Fruit fly (Drosophila melanogaster): ENCODE results near the gene Sgs4.

DNA sequence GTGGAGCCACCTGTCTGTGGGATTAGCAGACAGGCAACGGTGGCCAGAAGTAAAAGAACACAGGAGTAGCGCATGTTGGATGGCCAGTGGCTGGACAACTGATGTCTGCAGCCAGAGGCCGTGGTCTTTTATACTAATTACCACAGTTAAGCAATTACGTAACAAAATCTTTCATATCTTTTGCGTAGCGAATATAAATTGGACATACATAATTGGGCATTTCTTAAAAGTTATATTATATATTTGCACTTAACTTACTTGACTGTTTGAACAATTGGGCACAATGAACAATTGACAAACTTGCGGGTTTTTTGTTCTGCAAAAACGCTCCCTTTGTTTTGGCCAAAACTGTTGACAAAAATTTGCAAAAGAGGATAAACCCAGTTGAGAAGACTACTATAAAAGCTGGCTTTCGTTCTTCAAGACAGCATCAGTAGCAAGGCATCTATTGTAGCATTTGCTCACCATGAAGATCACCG, 7.9 kb upstream of the Sgs4 start, which contains the start of the genes ng3 and ng1:
- no peak for TF ChIP-seq knrl (GFP tag; IDR thresholded peaks at IDR 0.05; ENCODE audit: partially characterized antibody)
- no peak for TF ChIP-seq ash1 (GFP tag; optimal IDR thresholded peaks at IDR 0.05)
- no peak for TF ChIP-seq Hmr (GFP tag; optimal IDR thresholded peaks at IDR 0.05)
- no peak for TF ChIP-seq CG4854 (GFP tag; optimal IDR thresholded peaks at IDR 0.05)
- TF ChIP-seq CG8281 (tag; optimal IDR thresholded peaks at IDR 0.05): no peak
- TF ChIP-seq Ets65A (GFP tag): no peak

All from whole organism, embryonic.